Fruit fly (Drosophila melanogaster) whole organism: Measurements from ENCODE around the gene CG2983.

Source experiments
- pan ChIP-seq: fragments of >200 bp; optimal IDR thresholded peaks from 2 replicates; lab custom pipeline; 2017
- psq ChIP-seq: fragments of >200 bp; optimal IDR thresholded peaks from 2 replicates; lab custom pipeline; 2017

DNA sequence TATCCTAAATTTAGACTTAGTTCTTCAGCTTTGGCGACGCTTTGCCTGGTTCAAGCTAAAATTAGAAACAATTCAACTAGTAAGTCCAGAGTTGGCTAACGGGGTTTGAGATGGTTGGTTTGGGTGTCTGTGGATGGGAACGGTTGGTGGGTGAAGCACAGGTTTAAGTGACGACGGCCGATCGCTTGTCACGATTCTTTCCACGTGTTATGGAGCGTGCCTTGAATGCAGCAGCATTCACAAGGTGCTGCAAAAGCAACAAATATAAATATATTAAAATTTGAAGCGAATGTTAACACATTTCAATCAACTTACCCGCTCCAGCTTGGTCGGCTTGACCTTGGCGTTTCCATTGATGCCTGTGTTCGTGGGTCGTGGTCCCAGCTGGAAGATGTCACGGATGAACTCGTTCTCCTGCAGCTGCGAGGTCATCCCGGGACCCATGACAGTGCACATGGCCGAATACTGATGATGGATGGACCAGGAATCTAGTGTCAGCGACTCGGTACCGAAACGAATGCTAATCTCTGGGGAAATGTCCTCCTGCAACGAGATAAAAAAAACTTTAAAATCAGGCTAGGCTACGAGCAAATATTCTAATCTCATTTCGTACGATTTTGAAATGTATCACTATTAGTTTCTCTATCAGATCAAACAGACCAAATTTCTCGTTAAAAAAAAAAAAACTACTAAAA lies 21.7 kb downstream of the CG2983 start, which contains the start of gene CG8813:
- TF ChIP-seq pan (lab: Kevin White, UChicago) = no peak
- no peak for TF ChIP-seq psq (lab: Kevin White, UChicago)
